Worm (Caenorhabditis elegans) whole organism, L4/young adult: ENCODE data around the gene jmjd-3.1.

ENCODE experiments used
- W03F9.2 ChIP-seq: fragments of 150-350 bp; optimal IDR thresholded peaks from 2 replicates; lab custom pipeline; 2014; ENCODE audit warnings: missing biosample characterization, missing genetic modification characterization
- him-1 ChIP-seq: sonication (generic microtip); optimal IDR thresholded peaks from 2 replicates; lab custom pipeline; 2016; ENCODE audit warnings: missing genotype, missing genetic modification reagents, missing genetic modification characterization, missing compliant biosample characterization

DNA sequence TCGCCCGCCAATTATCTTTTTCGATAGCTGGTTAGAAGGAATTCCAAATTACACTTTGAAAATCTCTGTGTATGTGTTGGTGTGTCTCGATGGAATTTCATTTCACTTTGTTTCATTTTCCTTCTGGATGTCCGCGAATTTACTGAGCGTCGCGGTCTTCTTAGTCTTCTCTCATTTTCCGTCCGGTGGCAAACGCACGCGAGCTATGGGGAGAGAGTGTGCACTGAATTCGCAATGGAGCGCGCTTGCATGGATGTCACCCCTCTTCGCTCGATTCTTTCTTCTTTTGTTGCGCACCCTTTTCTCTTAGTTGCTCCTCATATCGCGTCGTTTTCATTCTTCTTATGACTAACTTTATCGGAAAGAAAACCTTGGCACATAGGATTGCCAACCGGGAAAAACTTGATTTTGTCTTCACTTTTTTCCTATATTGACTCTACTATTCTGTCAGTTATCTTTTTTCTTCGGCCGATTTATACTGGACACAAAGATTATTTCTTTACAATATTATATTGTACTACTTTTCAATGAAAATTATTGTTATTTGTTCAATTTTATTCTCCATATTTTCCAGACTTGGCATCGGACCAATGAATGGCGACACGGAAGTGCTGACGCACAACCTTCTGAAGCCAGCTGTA, 19.0 kb upstream of the jmjd-3.1 start, which contains the start of gene dhhc-14:
- no peak for TF ChIP-seq W03F9.2 (tag; lab: Kevin White, UChicago)
- TF ChIP-seq him-1, result no peak
